Fruit fly (Drosophila melanogaster): ENCODE measurements around the gene CG7720.

dm6 chr3R:18745961-18746468 lies 49.0 kb downstream of the CG7720 start, which contains the start of the genes PGS1 and gwl:
- TF ChIP-seq CG8478 (optimal IDR thresholded peaks at IDR 0.05), result no peak
- TF ChIP-seq usp (GFP tag; optimal IDR thresholded peaks at IDR 0.05), result no peak
- no peak for TF ChIP-seq pan (optimal IDR thresholded peaks at IDR 0.05)
